Worm (Caenorhabditis elegans) whole organism, L1 larva: ENCODE measurements around the gene gmap-2.

Experiments
- F16B12.6 ChIP-seq: fragments of 150-350 bp; optimal IDR thresholded peaks from 2 replicates; lab custom pipeline; 2014; ENCODE audit warnings: missing biosample characterization, missing genetic modification characterization
- alr-1 ChIP-seq: fragments of 200-800 bp; sonication (Bioruptor generic); optimal IDR thresholded peaks from 2 replicates; lab custom pipeline; 2018; ENCODE audit warnings: borderline replicate concordance, mild to moderate bottlenecking, missing genetic modification characterization, missing compliant biosample characterization
- aly-2 ChIP-seq: fragments of 150-350 bp; optimal IDR thresholded peaks from 2 replicates; lab custom pipeline; 2014; ENCODE audit warnings: missing biosample characterization, missing genetic modification characterization
- blmp-1 ChIP-seq: fragments of 150-350 bp; optimal IDR thresholded peaks from 2 replicates; lab custom pipeline; 2014; ENCODE audit warnings: missing biosample characterization, missing genetic modification characterization
- ceh-63 ChIP-seq: fragments of 200-800 bp; sonication (Bioruptor generic); optimal IDR thresholded peaks from 2 replicates; lab custom pipeline; 2018; ENCODE audit warnings: mild to moderate bottlenecking, missing genetic modification characterization, missing compliant biosample characterization
- ceh-8 ChIP-seq: fragments of 200-800 bp; sonication (Bioruptor generic); optimal IDR thresholded peaks from 2 replicates; lab custom pipeline; 2018; ENCODE audit warnings: mild to moderate bottlenecking, missing genetic modification characterization, moderate library complexity, missing compliant biosample characterization
- ceh-82 ChIP-seq, 3 experiments: fragments of 150-350 bp in 1 of 3; sonication (generic microtip) in 2 of 3; optimal IDR thresholded peaks; 2 replicates each; lab custom pipeline; 2014 to 2017; ENCODE audit warnings: missing biosample characterization in 3 of 3, missing genetic modification characterization in 3 of 3
- ceh-90 ChIP-seq: sonication (generic microtip); optimal IDR thresholded peaks from 2 replicates; lab custom pipeline; 2016; ENCODE audit warnings: missing genetic modification characterization, missing compliant biosample characterization
- dpl-1 ChIP-seq, 3 experiments: fragments of 150-350 bp in 2 of 3; sonication (generic microtip) in 1 of 3; optimal IDR thresholded peaks; 2 replicates each; lab custom pipeline; 2014 to 2017; ENCODE audit warnings: missing biosample characterization in 3 of 3, missing genetic modification characterization in 3 of 3, missing genetic modification reagents in 3 of 3
- dsc-1 ChIP-seq: sonication (generic microtip); optimal IDR thresholded peaks from 2 replicates; lab custom pipeline; 2016; ENCODE audit warnings: mild to moderate bottlenecking, missing genetic modification characterization, missing compliant biosample characterization
- efl-1 ChIP-seq, 4 experiments: fragments of 150-350 bp; optimal IDR thresholded peaks in 3 of 4; peaks in 1 of 4; 1 replicate in 1 of 4; 2 replicates in 3 of 4; lab custom pipeline; 2014; ENCODE audit warnings: missing biosample characterization in 2 of 4, missing genetic modification characterization in 2 of 4, missing genetic modification reagents in 2 of 4
- efl-3 ChIP-seq: fragments of 200-800 bp; sonication (Bioruptor generic); optimal IDR thresholded peaks from 2 replicates; lab custom pipeline; 2018; ENCODE audit warnings: mild to moderate bottlenecking, missing genetic modification characterization, missing compliant biosample characterization
- fkh-8 ChIP-seq: sonication (generic microtip); optimal IDR thresholded peaks from 2 replicates; lab custom pipeline; 2016; ENCODE audit warnings: mild to moderate bottlenecking, missing genetic modification characterization, missing compliant biosample characterization
- hlh-17 ChIP-seq: fragments of 200-800 bp; sonication (Bioruptor generic); optimal IDR thresholded peaks from 2 replicates; lab custom pipeline; 2018; ENCODE audit warnings: missing genetic modification characterization, mild to moderate bottlenecking, missing compliant biosample characterization, moderate library complexity, borderline replicate concordance
- hpl-2 ChIP-seq: fragments of 150-350 bp; optimal IDR thresholded peaks from 2 replicates; lab custom pipeline; 2014; ENCODE audit warnings: missing biosample characterization, missing genetic modification reagents, missing genetic modification characterization
- isw-1 ChIP-seq: fragments of 200-800 bp; sonication (Bioruptor generic); IDR thresholded peaks from 2 replicates; pipeline ENCODE4 v1.3.6; 2022; ENCODE audit warnings: missing genetic modification characterization, missing compliant biosample characterization
- jun-1 ChIP-seq: fragments of 150-350 bp; optimal IDR thresholded peaks from 2 replicates; lab custom pipeline; 2014; ENCODE audit warnings: missing biosample characterization, missing genetic modification reagents, missing genetic modification characterization
- lin-13 ChIP-seq: fragments of 150-350 bp; optimal IDR thresholded peaks from 2 replicates; lab custom pipeline; 2014; ENCODE audit warnings: missing biosample characterization, missing genetic modification reagents, missing genetic modification characterization
- lin-39 ChIP-seq: fragments of 150-350 bp; optimal IDR thresholded peaks from 2 replicates; lab custom pipeline; 2014; ENCODE audit warnings: missing biosample characterization, missing genetic modification reagents, missing genetic modification characterization
- lir-3 ChIP-seq: sonication (generic microtip); optimal IDR thresholded peaks from 2 replicates; lab custom pipeline; 2016; ENCODE audit warnings: mild to moderate bottlenecking, missing genetic modification characterization, moderate library complexity, missing compliant biosample characterization; ENCODE audit not compliant: poor library complexity
- lsy-2 ChIP-seq, 2 experiments: fragments of 150-350 bp; optimal IDR thresholded peaks; 2 replicates each; lab custom pipeline; 2014; ENCODE audit warnings: missing biosample characterization in 2 of 2, missing genetic modification characterization in 2 of 2
- mdl-1 ChIP-seq, 2 experiments: fragments of 150-350 bp; optimal IDR thresholded peaks; 2 replicates each; lab custom pipeline; 2014 to 2017; ENCODE audit warnings: missing biosample characterization in 2 of 2, missing genetic modification characterization in 2 of 2, inconsistent platforms in 1 of 2
- mep-1 ChIP-seq: fragments of 150-350 bp; optimal IDR thresholded peaks from 2 replicates; lab custom pipeline; 2014; ENCODE audit warnings: missing biosample characterization, missing genetic modification characterization
- nhr-19 ChIP-seq: fragments of 200-800 bp; sonication (Bioruptor generic); conservative IDR thresholded peaks from 2 replicates; pipeline ENCODE4 v1.3.6; 2022; ENCODE audit warnings: missing genetic modification characterization, missing compliant biosample characterization
- nhr-28 ChIP-seq: fragments of 150-350 bp; optimal IDR thresholded peaks from 2 replicates; lab custom pipeline; 2014; ENCODE audit warnings: missing biosample characterization, missing genetic modification characterization
- nhr-71 ChIP-seq: sonication (generic microtip); optimal IDR thresholded peaks from 2 replicates; lab custom pipeline; 2016; ENCODE audit warnings: mild to moderate bottlenecking, missing genetic modification characterization, moderate library complexity, missing compliant biosample characterization
- nhr-84 ChIP-seq: sonication (generic microtip); optimal IDR thresholded peaks from 2 replicates; lab custom pipeline; 2017; ENCODE audit warnings: missing biosample characterization, missing genetic modification characterization
- nhr-85 ChIP-seq: sonication (generic microtip); peaks from one replicate; lab custom pipeline; 2016; ENCODE audit warnings: missing genetic modification characterization, inconsistent platforms, missing compliant biosample characterization
- nhr-90 ChIP-seq: sonication (generic microtip); optimal IDR thresholded peaks from 2 replicates; lab custom pipeline; 2016; ENCODE audit warnings: mild to moderate bottlenecking, missing genetic modification characterization, missing compliant biosample characterization; ENCODE audit not compliant: poor library complexity
- pag-3 ChIP-seq: sonication (generic microtip); optimal IDR thresholded peaks from 2 replicates; lab custom pipeline; 2017; ENCODE audit warnings: missing genetic modification characterization, mild to moderate bottlenecking, missing compliant biosample characterization, antibody characterized with exemption, borderline replicate concordance; ENCODE audit not compliant: insufficient read depth
- skn-1 ChIP-seq: fragments of 150-350 bp; optimal IDR thresholded peaks from 2 replicates; lab custom pipeline; 2014; ENCODE audit warnings: missing biosample characterization, missing genetic modification characterization
- sup-37 ChIP-seq: fragments of 200-800 bp; sonication (Bioruptor generic); optimal IDR thresholded peaks from 2 replicates; lab custom pipeline; 2018; ENCODE audit warnings: mild to moderate bottlenecking, missing genetic modification characterization, missing compliant biosample characterization
- swsn-7 ChIP-seq: sonication (generic microtip); optimal IDR thresholded peaks from 2 replicates; lab custom pipeline; 2016; ENCODE audit warnings: missing genetic modification characterization, missing compliant biosample characterization
- tbx-2 ChIP-seq: sonication (generic microtip); optimal IDR thresholded peaks from 2 replicates; lab custom pipeline; 2016; ENCODE audit warnings: missing genetic modification characterization, missing compliant biosample characterization
- tlp-1 ChIP-seq: fragments of 150-350 bp; optimal IDR thresholded peaks from 2 replicates; lab custom pipeline; 2014; ENCODE audit warnings: missing biosample characterization, missing genetic modification characterization
- unc-30 ChIP-seq: sonication (generic microtip); optimal IDR thresholded peaks from 2 replicates; lab custom pipeline; 2017; ENCODE audit warnings: missing biosample characterization, missing genetic modification characterization
- unc-62 ChIP-seq: fragments of 150-350 bp; optimal IDR thresholded peaks from 2 replicates; lab custom pipeline; 2014; ENCODE audit warnings: missing biosample characterization, missing genetic modification reagents, missing genetic modification characterization
- xbp-1 ChIP-seq: sonication (generic microtip); optimal IDR thresholded peaks from 2 replicates; lab custom pipeline; 2016; ENCODE audit warnings: missing genetic modification characterization, missing compliant biosample characterization
- zag-1 ChIP-seq: fragments of 150-350 bp; optimal IDR thresholded peaks from 2 replicates; lab custom pipeline; 2014; ENCODE audit warnings: missing biosample characterization, missing genetic modification characterization
- zip-4 ChIP-seq: fragments of 200-800 bp; sonication (Bioruptor generic); optimal IDR thresholded peaks from 2 replicates; lab custom pipeline; 2018; ENCODE audit warnings: mild to moderate bottlenecking, missing genetic modification characterization, moderate library complexity, missing compliant biosample characterization
- ztf-11 ChIP-seq, 2 experiments: sonication (generic microtip); optimal IDR thresholded peaks; 2 replicates each; lab custom pipeline; 2016 to 2017; ENCODE audit warnings: missing genetic modification characterization in 2 of 2, missing biosample characterization in 1 of 2, missing compliant biosample characterization in 1 of 2

Gene gmap-2

ce11 chrX:12899140-12899888 lies 43.8 kb downstream of the gmap-2 start (continued):
- TF ChIP-seq lin-13 (GFP tag; lab: Kevin White, UChicago) (no peak), xbp-1 (no peak), unc-62 (no peak), efl-1 (optimal IDR thresholded peaks at IDR 0.05; lab: Kevin White, UChicago) (no peak), efl-1 (GFP tag; optimal IDR thresholded peaks at IDR 0.05 in 1 of 2; lab: Kevin White, UChicago) (peak in 1 of 2 experiments; percentile 43), sup-37 (GFP tag; lab: Kevin White, UChicago) (no peak), skn-1 (no peak), nhr-71 (peak; percentile 65), ceh-82 (tag; optimal IDR thresholded peaks at IDR 0.05; lab: Kevin White, UChicago) (peak in 1 of 3 experiments; percentile 44), nhr-28 (tag; lab: Kevin White, UChicago) (no peak), unc-30 (tag; lab: Kevin White, UChicago) (no peak), nhr-90 (no peak), ztf-11 (tag; optimal IDR thresholded peaks at IDR 0.05; lab: Kevin White, UChicago) (no peak), hlh-17 (GFP tag; lab: Kevin White, UChicago) (no peak), F16B12.6 (tag; lab: Kevin White, UChicago) (no peak), nhr-19 (GFP tag; lab: Robert Waterston, UW) (peak; percentile 89), dpl-1 (GFP tag; optimal IDR thresholded peaks at IDR 0.05; lab: Kevin White, UChicago) (no peak), ceh-63 (GFP tag; lab: Kevin White, UChicago) (no peak), efl-3 (GFP tag; lab: Kevin White, UChicago) (no peak), nhr-84 (tag; lab: Kevin White, UChicago) (no peak), tlp-1 (tag; lab: Kevin White, UChicago) (no peak), hpl-2 (no peak), tbx-2 (tag; lab: Kevin White, UChicago) (peak; percentile 53), dsc-1 (tag; lab: Kevin White, UChicago) (peak; percentile 22), ceh-90 (tag; lab: Kevin White, UChicago) (no peak), nhr-85 (tag; lab: Kevin White, UChicago) (peak; percentile 75), swsn-7 (tag; lab: Kevin White, UChicago) (peak; percentile 36), lin-39 (tag; lab: Kevin White, UChicago) (no peak), pag-3 (no peak), aly-2 (tag; lab: Kevin White, UChicago) (no peak), fkh-8 (tag; lab: Kevin White, UChicago) (peak; percentile 51), lsy-2 (tag; optimal IDR thresholded peaks at IDR 0.05; lab: Kevin White, UChicago) (no peak), blmp-1 (tag; lab: Kevin White, UChicago) (peak; percentile 54), lir-3 (peak; percentile 5), zip-4 (GFP tag; lab: Kevin White, UChicago) (no peak), mep-1 (no peak), mdl-1 (tag; optimal IDR thresholded peaks at IDR 0.05; lab: Kevin White, UChicago) (peak in 1 of 2 experiments; percentile 13), zag-1 (tag; lab: Kevin White, UChicago) (no peak), isw-1 (GFP tag; lab: Robert Waterston, UW) (no peak), ceh-8 (GFP tag; lab: Kevin White, UChicago) (peak; percentile 1), alr-1 (tag; lab: Kevin White, UChicago) (no peak), jun-1 (tag; lab: Kevin White, UChicago) (no peak)
